Fruit fly (Drosophila melanogaster): ENCODE data around the gene ppk13.

- TF ChIP-seq CTCF (optimal IDR thresholded peaks at IDR 0.05), result no peak
- no peak for TF ChIP-seq CG8478 (optimal IDR thresholded peaks at IDR 0.05)
These were observed 49.8 kb downstream of the ppk13 start for dm6 chr2L:21038723-21039122.
